Fruit fly (Drosophila melanogaster) whole organism, wandering third instar larva: ENCODE measurements around the gene CG11444.

Experiments used
- CG32264 ChIP-seq: fragments of 200-800 bp; sonication (Bioruptor generic); optimal IDR thresholded peaks from 2 replicates; lab custom pipeline; 2016; ENCODE audit warnings: missing biosample characterization, missing genetic modification characterization
- CG9705 ChIP-seq: fragments of 200-800 bp; sonication (Bioruptor generic); optimal IDR thresholded peaks from 2 replicates; lab custom pipeline; 2018; ENCODE audit warnings: missing biosample characterization, mild to moderate bottlenecking, missing genetic modification characterization
- CrebA ChIP-seq: fragments of 200-800 bp; sonication (Bioruptor generic); optimal IDR thresholded peaks from 2 replicates; lab custom pipeline; 2016; ENCODE audit warnings: missing biosample characterization, mild to moderate bottlenecking, missing genetic modification characterization, borderline replicate concordance
- Hr78 ChIP-seq: fragments of >200 bp; optimal IDR thresholded peaks from 2 replicates; lab custom pipeline; 2017; ENCODE audit warnings: missing biosample characterization, missing genetic modification characterization
- Jra ChIP-seq: sonication (Bioruptor generic); optimal IDR thresholded peaks from 2 replicates; lab custom pipeline; 2016; ENCODE audit warnings: missing biosample characterization, missing genetic modification characterization
- Mio ChIP-seq: sonication (Bioruptor generic); optimal IDR thresholded peaks from 2 replicates; lab custom pipeline; 2016; ENCODE audit warnings: missing biosample characterization, missing genetic modification characterization
- Myc ChIP-seq: fragments of >200 bp; optimal IDR thresholded peaks from 2 replicates; lab custom pipeline; 2017
- OdsH ChIP-seq: fragments of 200-800 bp; sonication (Bioruptor generic); optimal IDR thresholded peaks from 2 replicates; lab custom pipeline; 2016; ENCODE audit warnings: missing biosample characterization, mild to moderate bottlenecking, missing genetic modification characterization
- brk ChIP-seq: fragments of 200-800 bp; sonication (Bioruptor generic); optimal IDR thresholded peaks from 2 replicates; lab custom pipeline; 2016; ENCODE audit warnings: missing biosample characterization, mild to moderate bottlenecking, missing genetic modification characterization
- h ChIP-seq: fragments of 200-800 bp; sonication (Bioruptor generic); optimal IDR thresholded peaks from 3 replicates; lab custom pipeline; 2016; ENCODE audit warnings: missing biosample characterization, mild to moderate bottlenecking, missing genetic modification characterization
- lola ChIP-seq: fragments of >200 bp; optimal IDR thresholded peaks from 2 replicates; lab custom pipeline; 2017; ENCODE audit warnings: missing biosample characterization, missing genetic modification characterization
- pan ChIP-seq: fragments of >200 bp; optimal IDR thresholded peaks from 2 replicates; lab custom pipeline; 2017
- sage ChIP-seq: fragments of 200-800 bp; sonication (Bioruptor generic); optimal IDR thresholded peaks from 2 replicates; lab custom pipeline; 2016; ENCODE audit warnings: missing biosample characterization, mild to moderate bottlenecking, missing genetic modification characterization
- tai ChIP-seq: sonication (Bioruptor generic); optimal IDR thresholded peaks from 2 replicates; lab custom pipeline; 2016; ENCODE audit warnings: missing biosample characterization, missing genetic modification characterization

- TF ChIP-seq brk (GFP tag; lab: Kevin White, UChicago) (no peak), CG32264 (GFP tag; lab: Kevin White, UChicago) (no peak), tai (GFP tag; lab: Kevin White, UChicago) (no peak), Myc (lab: Kevin White, UChicago) (no peak), CG9705 (GFP tag; lab: Kevin White, UChicago) (no peak), Hr78 (no peak), OdsH (no peak), Mio (no peak), CrebA (no peak), h (GFP tag; lab: Kevin White, UChicago) (no peak), pan (lab: Kevin White, UChicago) (no peak), Jra (GFP tag; lab: Kevin White, UChicago) (no peak), lola (GFP tag; lab: Kevin White, UChicago) (no peak), sage (GFP tag; lab: Kevin White, UChicago) (no peak)
Observed at dm6 chrX:4582422-4582821, 28.2 kb upstream of the CG11444 start.
